Worm (Caenorhabditis elegans): Measurements from ENCODE around the gene W08A12.3.

Gene W08A12.3

DNA sequence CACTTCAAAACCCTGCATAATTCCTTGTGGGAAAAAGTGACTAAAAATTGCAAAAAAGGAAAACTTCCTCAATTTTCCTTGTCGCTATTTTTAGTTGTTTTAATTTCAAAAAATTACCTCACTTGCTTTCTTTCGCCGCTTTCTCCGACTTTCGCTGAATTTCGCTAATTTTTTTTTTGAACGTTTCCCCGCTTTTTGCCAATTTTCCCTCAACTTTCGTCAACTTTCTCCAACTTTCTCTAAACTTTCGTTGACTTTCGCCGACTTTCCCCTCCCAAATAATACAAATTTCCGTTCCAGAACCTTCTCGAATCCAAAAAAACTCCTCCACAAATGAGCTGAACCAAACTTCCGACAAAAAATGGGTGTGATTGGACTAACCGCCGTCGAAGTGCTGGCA lies at the start of gene W08A12.3:
Gene W08A12.3, plus strand, starts transcription at position 301 of the 400 bp plus-strand sequence.
- TF ChIP-seq sma-3 (GFP tag; optimal IDR thresholded peaks at IDR 0.05) (no peak), ceh-82 (tag; optimal IDR thresholded peaks at IDR 0.05) (no peak), nhr-23 (tag; optimal IDR thresholded peaks at IDR 0.05) (no peak), ZK546.5 (tag; optimal IDR thresholded peaks at IDR 0.05) (no peak), sma-9 (GFP tag; optimal IDR thresholded peaks at IDR 0.05) (no peak), sma-9 (tag; optimal IDR thresholded peaks at IDR 0.05) (no peak), C34F6.9 (tag; optimal IDR thresholded peaks at IDR 0.05) (no peak), elt-3 (tag; optimal IDR thresholded peaks at IDR 0.05) (no peak), nhr-77 (tag; optimal IDR thresholded peaks at IDR 0.05) (no peak), alr-1 (tag; optimal IDR thresholded peaks at IDR 0.05) (no peak), aly-2 (tag; optimal IDR thresholded peaks at IDR 0.05) (no peak)

DNA sequence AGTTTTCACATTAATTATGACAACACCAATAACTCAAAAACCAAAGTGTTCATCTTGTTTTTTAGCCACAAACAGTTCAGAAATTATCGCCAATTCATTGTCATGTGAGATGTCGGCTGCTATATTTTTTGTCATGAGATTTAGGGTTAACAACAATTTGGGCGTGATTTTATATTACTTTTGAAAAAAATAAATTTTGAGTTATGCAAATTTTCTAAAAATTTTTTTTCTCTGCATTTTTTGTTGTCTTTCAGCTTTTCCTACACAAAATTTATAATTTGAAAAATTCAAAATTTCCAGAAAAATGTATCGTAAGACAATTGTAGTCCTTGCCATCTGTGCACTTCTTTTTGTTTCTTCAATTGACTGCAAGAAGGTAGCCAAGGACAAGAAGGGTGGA lies 49.6 kb upstream of the W08A12.3 start, which contains the start of gene F59B1.2:
Gene F59B1.2, plus strand, starts transcription at position 301 of the 400 bp plus-strand sequence.
- TF ChIP-seq nhr-21 (tag; optimal IDR thresholded peaks at IDR 0.05) (no peak), nhr-11 (tag; optimal IDR thresholded peaks at IDR 0.05) (no peak), ztf-11 (tag; optimal IDR thresholded peaks at IDR 0.05) (no peak), mbf-1 (tag; optimal IDR thresholded peaks at IDR 0.05) (no peak), dmd-4 (tag; optimal IDR thresholded peaks at IDR 0.05) (no peak), C34F6.9 (tag; optimal IDR thresholded peaks at IDR 0.05) (no peak), sem-4 (tag; optimal IDR thresholded peaks at IDR 0.05) (no peak), sma-3 (GFP tag; optimal IDR thresholded peaks at IDR 0.05) (no peak), nhr-25 (tag; optimal IDR thresholded peaks at IDR 0.05) (no peak), lin-39 (tag; optimal IDR thresholded peaks at IDR 0.05) (no peak)

- TF ChIP-seq elt-3 (tag; optimal IDR thresholded peaks at IDR 0.05) = no peak
- peak; percentile 19 for TF ChIP-seq skn-1 (tag; optimal IDR thresholded peaks at IDR 0.05)
- TF ChIP-seq sma-3 (GFP tag; optimal IDR thresholded peaks at IDR 0.05) = peak; percentile 3
- peak; percentile 22 for TF ChIP-seq ama-1 (optimal IDR thresholded peaks at IDR 0.05)
- peak; percentile 57 for TF ChIP-seq crh-2 (tag; optimal IDR thresholded peaks at IDR 0.05)
- TF ChIP-seq lin-13 (GFP tag; optimal IDR thresholded peaks at IDR 0.05) = peak; percentile 12
- peak; percentile 50 for TF ChIP-seq sma-9 (GFP tag; optimal IDR thresholded peaks at IDR 0.05)
- TF ChIP-seq sma-9 (tag; optimal IDR thresholded peaks at IDR 0.05) = no peak
- TF ChIP-seq F13H6.1 (tag; optimal IDR thresholded peaks at IDR 0.05) = peak; percentile 42
- peak; percentile 18 for TF ChIP-seq gmeb-1 (tag; optimal IDR thresholded peaks at IDR 0.05)
- no peak for TF ChIP-seq ztf-11 (tag; optimal IDR thresholded peaks at IDR 0.05)
- TF ChIP-seq lin-11 (tag; optimal IDR thresholded peaks at IDR 0.05) = no peak
- no peak for TF ChIP-seq unc-39 (tag; optimal IDR thresholded peaks at IDR 0.05)
- no peak for TF ChIP-seq mbf-1 (tag; optimal IDR thresholded peaks at IDR 0.05)
- TF ChIP-seq egl-27 (tag; optimal IDR thresholded peaks at IDR 0.05) = no peak
- TF ChIP-seq nhr-21 (tag; optimal IDR thresholded peaks at IDR 0.05) = peak; percentile 4
- peak; percentile 24 for TF ChIP-seq nhr-129 (tag; optimal IDR thresholded peaks at IDR 0.05)
- no peak for TF ChIP-seq unc-62 (GFP tag; optimal IDR thresholded peaks at IDR 0.05)
- TF ChIP-seq fos-1 (tag; optimal IDR thresholded peaks at IDR 0.05) = peak; percentile 75
- no peak for TF ChIP-seq dmd-4 (tag; optimal IDR thresholded peaks at IDR 0.05)
These were observed 48.2 kb upstream of the W08A12.3 start for ce11 chrV:3634293-3635016.

DNA sequence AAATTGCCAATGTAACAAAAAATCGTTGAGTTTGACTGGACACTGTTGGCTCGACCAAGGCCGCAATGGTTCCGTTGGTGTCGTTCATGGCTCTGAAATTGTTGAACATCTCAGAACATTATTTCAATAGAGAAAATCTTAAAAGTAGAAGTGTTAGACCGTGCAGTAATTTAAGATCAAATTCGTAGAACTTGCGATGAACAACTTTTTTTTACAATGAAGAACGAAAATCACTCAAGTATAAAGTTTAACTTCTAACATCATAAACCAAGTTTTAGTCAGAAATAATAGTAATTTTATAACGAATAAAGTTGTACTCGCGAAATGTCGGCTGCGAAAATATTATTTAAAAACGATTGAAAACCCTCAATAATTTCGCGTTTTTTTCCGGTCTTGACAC lies 45.6 kb upstream of the W08A12.3 start, which contains the start of gene srx-41:
Gene srx-41, minus strand, starts transcription at position 101 of the 400 bp plus-strand sequence.
- TF ChIP-seq nhr-77 (tag; optimal IDR thresholded peaks at IDR 0.05) (no peak), nhr-12 (tag; optimal IDR thresholded peaks at IDR 0.05) (no peak)

- TF ChIP-seq ama-1 (optimal IDR thresholded peaks at IDR 0.05) = no peak
- TF ChIP-seq ceh-82 (tag; optimal IDR thresholded peaks at IDR 0.05) = no peak
- no peak for TF ChIP-seq ztf-1 (GFP tag; conservative IDR thresholded peaks at IDR 0.05)
- TF ChIP-seq sma-3 (GFP tag; optimal IDR thresholded peaks at IDR 0.05) = no peak
- no peak for TF ChIP-seq elt-1 (tag; optimal IDR thresholded peaks at IDR 0.05)
- TF ChIP-seq sma-9 (GFP tag; optimal IDR thresholded peaks at IDR 0.05) = no peak
- TF ChIP-seq sma-9 (tag; optimal IDR thresholded peaks at IDR 0.05) = no peak
- no peak for TF ChIP-seq R02D3.7 (tag; optimal IDR thresholded peaks at IDR 0.05)
- TF ChIP-seq crh-2 (tag; optimal IDR thresholded peaks at IDR 0.05) = no peak
- TF ChIP-seq mbf-1 (tag; optimal IDR thresholded peaks at IDR 0.05) = no peak
- no peak for TF ChIP-seq ztf-4 (tag; optimal IDR thresholded peaks at IDR 0.05)
- no peak for TF ChIP-seq nhr-6 (tag; optimal IDR thresholded peaks at IDR 0.05)
- no peak for TF ChIP-seq nhr-10 (tag; optimal IDR thresholded peaks at IDR 0.05)
- no peak for TF ChIP-seq lsy-2 (tag; optimal IDR thresholded peaks at IDR 0.05)
- no peak for TF ChIP-seq ZK546.5 (tag; optimal IDR thresholded peaks at IDR 0.05)
- TF ChIP-seq gmeb-1 (tag; optimal IDR thresholded peaks at IDR 0.05) = no peak
- TF ChIP-seq skn-1 (tag; optimal IDR thresholded peaks at IDR 0.05) = no peak
These were observed 42.8 kb upstream of the W08A12.3 start for ce11 chrV:3639873-3640272.
